Fruit fly (Drosophila melanogaster): ENCODE measurements around the gene hry.

DNA sequence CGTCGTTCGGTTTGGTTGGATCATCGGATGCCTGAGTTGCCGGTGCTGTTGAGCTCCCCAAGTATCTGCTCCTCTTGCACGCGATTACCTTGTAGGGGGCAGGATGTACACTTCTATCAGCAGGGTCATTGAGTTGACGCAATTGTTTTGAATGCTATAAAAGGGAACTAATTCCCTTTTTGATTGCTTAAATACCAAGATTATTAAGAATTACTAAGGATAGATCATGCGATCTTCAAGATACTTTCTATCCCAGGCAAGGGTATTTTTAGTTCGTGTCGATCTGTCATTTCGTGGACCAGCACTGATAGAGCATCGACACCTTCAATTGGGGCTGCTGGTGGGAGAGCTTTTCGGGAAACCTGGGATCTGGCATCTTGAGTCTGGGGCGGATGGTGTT is 6.5 kb upstream of the hry start:
- no peak for TF ChIP-seq cic (GFP tag; optimal IDR thresholded peaks at IDR 0.05)
- no peak for TF ChIP-seq bab1 (GFP tag; optimal IDR thresholded peaks at IDR 0.05)
- TF ChIP-seq pad (GFP tag; optimal IDR thresholded peaks at IDR 0.05) = no peak
- TF ChIP-seq ovo (GFP tag; optimal IDR thresholded peaks at IDR 0.05) = no peak
- no peak for TF ChIP-seq CG12768 (GFP tag; optimal IDR thresholded peaks at IDR 0.05)
- TF ChIP-seq toe (GFP tag; optimal IDR thresholded peaks at IDR 0.05) = no peak
